Fruit fly (Drosophila melanogaster) whole organism, embryonic: ENCODE results near the gene peg.

Experiments used
- Atf6 ChIP-seq: fragments of 200-800 bp; sonication (Bioruptor generic); IDR thresholded peaks from 2 replicates; pipeline ENCODE4 v1.3.6; 2022; ENCODE audit warnings: missing biosample characterization, missing genetic modification characterization
- CG10274 ChIP-seq: fragments of 200-800 bp; sonication (Bioruptor generic); optimal IDR thresholded peaks from 3 replicates; lab custom pipeline; 2017; ENCODE audit warnings: missing biosample characterization, mild to moderate bottlenecking, missing genetic modification characterization
- CG11093 ChIP-seq: fragments of 200-800 bp; sonication (Bioruptor generic); IDR thresholded peaks from 3 replicates; pipeline ENCODE4 v1.3.6; 2022; ENCODE audit warnings: missing biosample characterization, missing genetic modification characterization
- CG13424 ChIP-seq: fragments of 200-800 bp; sonication (Bioruptor generic); optimal IDR thresholded peaks from 2 replicates; lab custom pipeline; 2019; ENCODE audit warnings: missing biosample characterization, mild to moderate bottlenecking, missing genetic modification characterization, moderate library complexity
- CG13894 ChIP-seq: fragments of 200-800 bp; sonication (Bioruptor generic); optimal IDR thresholded peaks from 3 replicates; lab custom pipeline; 2018; ENCODE audit warnings: missing biosample characterization, mild to moderate bottlenecking, missing genetic modification characterization, moderate library complexity
- CG16863 ChIP-seq: fragments of 200-800 bp; sonication (Bioruptor generic); optimal IDR thresholded peaks from 3 replicates; lab custom pipeline; 2016; ENCODE audit warnings: missing biosample characterization, missing genetic modification characterization
- CG17568 ChIP-seq: fragments of 200-800 bp; sonication (Bioruptor generic); optimal IDR thresholded peaks from 2 replicates; lab custom pipeline; 2018; ENCODE audit warnings: missing biosample characterization, mild to moderate bottlenecking, missing genetic modification characterization, moderate library complexity
- CG30020 ChIP-seq: fragments of 200-800 bp; optimal IDR thresholded peaks from 2 replicates; lab custom pipeline; 2019; ENCODE audit warnings: missing biosample characterization, mild to moderate bottlenecking, missing genetic modification characterization, moderate library complexity
- CG32532 ChIP-seq: fragments of 200-800 bp; sonication (Bioruptor generic); IDR thresholded peaks from 2 replicates; pipeline ENCODE4 v1.3.6; 2022; ENCODE audit warnings: missing biosample characterization, missing genetic modification characterization
- CG32772 ChIP-seq: fragments of 200-800 bp; sonication (Bioruptor generic); IDR thresholded peaks from 2 replicates; pipeline ENCODE4 v1.3.6; 2022; ENCODE audit warnings: missing biosample characterization, missing genetic modification characterization
- CG3281 ChIP-seq: fragments of 200-800 bp; sonication (Bioruptor generic); optimal IDR thresholded peaks from 3 replicates; lab custom pipeline; 2017; ENCODE audit warnings: missing biosample characterization, mild to moderate bottlenecking, missing genetic modification characterization
- CG3847 ChIP-seq: fragments of 200-800 bp; sonication (Bioruptor generic); IDR thresholded peaks from 2 replicates; pipeline ENCODE4 v1.3.6; 2022; ENCODE audit warnings: missing biosample characterization, missing genetic modification characterization
- CG4820 ChIP-seq: fragments of 200-800 bp; sonication (Bioruptor generic); optimal IDR thresholded peaks from 3 replicates; lab custom pipeline; 2016; ENCODE audit warnings: missing biosample characterization, missing genetic modification characterization
- CG5180 ChIP-seq: fragments of 200-800 bp; sonication (Bioruptor generic); optimal IDR thresholded peaks from 3 replicates; lab custom pipeline; 2017; ENCODE audit warnings: missing biosample characterization, missing genetic modification characterization, mild to moderate bottlenecking, moderate library complexity, missing genetic modification reagents
- CG6175 ChIP-seq: fragments of 200-800 bp; sonication (Bioruptor generic); IDR thresholded peaks from 3 replicates; pipeline ENCODE4 v1.3.6; 2022; ENCODE audit warnings: missing biosample characterization, missing genetic modification characterization
- CG7271 ChIP-seq: fragments of 200-800 bp; sonication (Bioruptor generic); optimal IDR thresholded peaks from 2 replicates; lab custom pipeline; 2018; ENCODE audit warnings: missing biosample characterization, mild to moderate bottlenecking, missing genetic modification characterization, moderate library complexity
- CG7786 ChIP-seq: fragments of 200-800 bp; sonication (Bioruptor generic); optimal IDR thresholded peaks from 2 replicates; lab custom pipeline; 2016; ENCODE audit warnings: missing biosample characterization, missing genetic modification characterization
- CG8290 ChIP-seq, 3 experiments: fragments of 200-800 bp; sonication (Bioruptor generic); optimal IDR thresholded peaks; 2 replicates each; lab custom pipeline; 2016 to 2019; ENCODE audit warnings: missing biosample characterization in 3 of 3, missing genetic modification characterization in 3 of 3, mild to moderate bottlenecking in 2 of 3, moderate library complexity in 1 of 3
- Deaf1 ChIP-seq: fragments of 200-800 bp; optimal IDR thresholded peaks from 3 replicates; lab custom pipeline; 2019; ENCODE audit warnings: missing biosample characterization, mild to moderate bottlenecking, missing genetic modification characterization, moderate library complexity
- Dref ChIP-seq: fragments of 200-800 bp; sonication (Bioruptor generic); IDR thresholded peaks from 2 replicates; pipeline ENCODE4 v1.3.6; 2022; ENCODE audit warnings: missing biosample characterization, missing genetic modification characterization
- Ets65A ChIP-seq: fragments of 200-800 bp; sonication (Bioruptor generic); peaks from one replicate; lab custom pipeline; 2016; ENCODE audit warnings: missing biosample characterization, missing genetic modification characterization
- Gsc ChIP-seq: fragments of 200-800 bp; sonication (Bioruptor generic); IDR thresholded peaks from 2 replicates; pipeline ENCODE4 v1.3.6; 2022; ENCODE audit warnings: missing biosample characterization, missing genetic modification characterization
- H15 ChIP-seq: fragments of 200-800 bp; sonication (Bioruptor generic); IDR thresholded peaks from 3 replicates; pipeline ENCODE4 v1.3.6; 2022; ENCODE audit warnings: missing biosample characterization, missing genetic modification characterization
- H2.0 ChIP-seq: fragments of 200-800 bp; sonication (Bioruptor generic); IDR thresholded peaks from 2 replicates; pipeline ENCODE4 v1.3.6; 2022; ENCODE audit warnings: missing biosample characterization, missing genetic modification characterization
- MBD-R2 ChIP-seq: fragments of 200-800 bp; sonication (Bioruptor generic); IDR thresholded peaks from 2 replicates; pipeline ENCODE4 v1.3.6; 2022; ENCODE audit warnings: missing biosample characterization, missing genetic modification characterization
- Med ChIP-seq: fragments of 200-800 bp; sonication (Bioruptor generic); peaks from one replicate; lab custom pipeline; 2016; ENCODE audit warnings: missing biosample characterization, missing genetic modification characterization, mild to moderate bottlenecking, inconsistent platforms, moderate library complexity
- NFAT ChIP-seq: fragments of 200-800 bp; sonication (Bioruptor generic); IDR thresholded peaks from 2 replicates; pipeline ENCODE4 v1.3.6; 2022; ENCODE audit warnings: missing biosample characterization, missing genetic modification characterization
- Nf-YB ChIP-seq: fragments of 200-800 bp; sonication (Bioruptor generic); optimal IDR thresholded peaks from 3 replicates; lab custom pipeline; 2019; ENCODE audit warnings: missing biosample characterization, mild to moderate bottlenecking, missing genetic modification characterization, moderate library complexity
- Poxn ChIP-seq: fragments of 200-800 bp; sonication (Bioruptor generic); IDR thresholded peaks from 2 replicates; pipeline ENCODE4 v1.3.6; 2022; ENCODE audit warnings: missing biosample characterization, missing genetic modification characterization
- Ptx1 ChIP-seq: fragments of 200-800 bp; sonication (Bioruptor generic); IDR thresholded peaks from 2 replicates; pipeline ENCODE4 v1.3.6; 2022; ENCODE audit warnings: missing biosample characterization, missing genetic modification characterization
- Xrp1 ChIP-seq: fragments of 200-800 bp; sonication (Bioruptor generic); IDR thresholded peaks from 2 replicates; pipeline ENCODE4 v1.3.6; 2022; ENCODE audit warnings: missing biosample characterization, missing genetic modification characterization
- bigmax ChIP-seq: fragments of 200-800 bp; sonication (Bioruptor generic); optimal IDR thresholded peaks from 2 replicates; lab custom pipeline; 2018; ENCODE audit warnings: missing biosample characterization, mild to moderate bottlenecking, missing genetic modification characterization
- cas ChIP-seq: fragments of 200-800 bp; sonication (Bioruptor generic); IDR thresholded peaks from 2 replicates; pipeline ENCODE4 v1.3.6; 2022; ENCODE audit warnings: missing biosample characterization, missing genetic modification characterization
- cato ChIP-seq: fragments of 200-800 bp; sonication (Bioruptor generic); optimal IDR thresholded peaks from 2 replicates; lab custom pipeline; 2016; ENCODE audit warnings: missing biosample characterization, missing genetic modification characterization, borderline replicate concordance
- caup ChIP-seq: fragments of 200-800 bp; sonication (Bioruptor generic); optimal IDR thresholded peaks from 3 replicates; lab custom pipeline; 2017; ENCODE audit warnings: missing biosample characterization, mild to moderate bottlenecking, missing genetic modification characterization, moderate library complexity; ENCODE audit not compliant: severe bottlenecking
- crc ChIP-seq: fragments of 200-800 bp; sonication (Bioruptor generic); optimal IDR thresholded peaks from 2 replicates; lab custom pipeline; 2016; ENCODE audit warnings: missing biosample characterization, missing genetic modification characterization
- danr ChIP-seq: fragments of 200-800 bp; sonication (Bioruptor generic); IDR thresholded peaks from 2 replicates; pipeline ENCODE4 v1.3.6; 2022; ENCODE audit warnings: missing biosample characterization, missing genetic modification characterization
- dpn ChIP-seq, 2 experiments: fragments of 200-800 bp; sonication (Bioruptor generic); optimal IDR thresholded peaks; 3 replicates each; lab custom pipeline; 2016; ENCODE audit warnings: missing biosample characterization in 2 of 2, missing genetic modification characterization in 2 of 2
- dysf ChIP-seq: fragments of 200-800 bp; sonication (Bioruptor generic); IDR thresholded peaks from 3 replicates; pipeline ENCODE4 v1.3.6; 2022; ENCODE audit warnings: missing biosample characterization, missing genetic modification characterization
- h ChIP-seq: fragments of >200 bp; optimal IDR thresholded peaks from 2 replicates; lab custom pipeline; 2017
- luna ChIP-seq: fragments of 200-800 bp; sonication (Bioruptor generic); optimal IDR thresholded peaks from 2 replicates; lab custom pipeline; 2016; ENCODE audit warnings: missing biosample characterization, missing genetic modification characterization
- mam ChIP-seq: fragments of 200-800 bp; sonication (Bioruptor generic); optimal IDR thresholded peaks from 3 replicates; lab custom pipeline; 2016; ENCODE audit warnings: missing biosample characterization, missing genetic modification characterization
- odd ChIP-seq: fragments of 200-800 bp; sonication (Bioruptor generic); optimal IDR thresholded peaks from 2 replicates; lab custom pipeline; 2017; ENCODE audit warnings: missing biosample characterization, mild to moderate bottlenecking, missing genetic modification characterization
- ranshi ChIP-seq: fragments of 200-800 bp; sonication (Bioruptor generic); IDR thresholded peaks from 2 replicates; pipeline ENCODE4 v1.3.6; 2022; ENCODE audit warnings: missing biosample characterization, missing genetic modification characterization
- scrt ChIP-seq: fragments of 200-800 bp; sonication (Bioruptor generic); optimal IDR thresholded peaks from 2 replicates; lab custom pipeline; 2018; ENCODE audit warnings: missing biosample characterization, mild to moderate bottlenecking, missing genetic modification characterization, moderate library complexity
- ssp ChIP-seq: fragments of 200-800 bp; sonication (Bioruptor generic); IDR thresholded peaks from 2 replicates; pipeline ENCODE4 v1.3.6; 2022; ENCODE audit warnings: missing biosample characterization, missing genetic modification characterization
- twi ChIP-seq: fragments of 200-800 bp; optimal IDR thresholded peaks from 2 replicates; lab custom pipeline; 2019; ENCODE audit warnings: missing biosample characterization, mild to moderate bottlenecking, missing genetic modification characterization, moderate library complexity
- tx ChIP-seq: fragments of 200-800 bp; sonication (Bioruptor generic); optimal IDR thresholded peaks from 2 replicates; lab custom pipeline; 2016; ENCODE audit warnings: missing biosample characterization, missing genetic modification characterization

peg gene

dm6 chr3R:20998319-20998718 lies 25.6 kb downstream of the peg start:
- no peak for TF ChIP-seq Poxn
- TF ChIP-seq CG17568, result no peak
- TF ChIP-seq Dref (GFP tag; lab: Robert Waterston, UW), result 0 out of 2 replicates have a peak, but pooled peaks have one; percentile 15
- no peak for TF ChIP-seq CG7271 (tag; lab: Kevin White, UChicago)
- TF ChIP-seq Atf6 (GFP tag; lab: Robert Waterston, UW), result no peak
- peak; percentile 51 for TF ChIP-seq scrt (GFP tag; lab: Kevin White, UChicago)
- no peak for TF ChIP-seq CG32532 (GFP tag; lab: Robert Waterston, UW)
- TF ChIP-seq CG13894, result peak; percentile 50
- TF ChIP-seq dpn (GFP tag; optimal IDR thresholded peaks at IDR 0.05; lab: Kevin White, UChicago), result no peak
- peak; percentile 53 for TF ChIP-seq Ets65A (GFP tag; lab: Kevin White, UChicago)
- no peak for TF ChIP-seq CG8290 (GFP tag; optimal IDR thresholded peaks at IDR 0.05; lab: Kevin White, UChicago)
- TF ChIP-seq CG8290 (tag; optimal IDR thresholded peaks at IDR 0.05; lab: Kevin White, UChicago), result no peak
- TF ChIP-seq, all 482 proteins: peak for 4

DNA sequence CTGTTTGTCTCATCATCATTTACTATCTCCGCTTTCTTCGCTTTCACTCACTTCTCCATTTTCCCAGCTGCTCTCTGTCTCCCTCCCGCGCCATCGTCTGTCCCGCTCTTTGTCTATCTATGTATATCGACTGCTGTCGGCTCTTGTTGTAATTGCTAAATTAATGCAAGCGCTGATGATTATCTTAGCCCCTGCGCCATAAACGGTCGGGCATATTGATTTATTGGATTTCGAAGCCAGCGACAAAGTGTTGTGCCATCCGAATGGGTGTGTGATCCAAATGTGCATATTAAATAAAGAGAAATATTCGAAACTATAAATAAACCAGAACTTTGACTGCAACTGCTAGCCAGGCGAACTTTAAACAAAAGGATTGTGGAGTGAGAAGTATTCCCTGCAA lies 33.6 kb downstream of the peg start:
- TF ChIP-seq Dref (GFP tag; lab: Robert Waterston, UW) (0 out of 2 replicates have a peak, but pooled peaks have one; percentile 5), Med (peak; percentile 17), CG10274 (GFP tag; lab: Kevin White, UChicago) (peak; percentile 85), Ets65A (GFP tag; lab: Kevin White, UChicago) (peak; percentile 65), CG5180 (GFP tag; lab: Kevin White, UChicago) (no peak)
- TF ChIP-seq, all 482 proteins: peak for 4

DNA sequence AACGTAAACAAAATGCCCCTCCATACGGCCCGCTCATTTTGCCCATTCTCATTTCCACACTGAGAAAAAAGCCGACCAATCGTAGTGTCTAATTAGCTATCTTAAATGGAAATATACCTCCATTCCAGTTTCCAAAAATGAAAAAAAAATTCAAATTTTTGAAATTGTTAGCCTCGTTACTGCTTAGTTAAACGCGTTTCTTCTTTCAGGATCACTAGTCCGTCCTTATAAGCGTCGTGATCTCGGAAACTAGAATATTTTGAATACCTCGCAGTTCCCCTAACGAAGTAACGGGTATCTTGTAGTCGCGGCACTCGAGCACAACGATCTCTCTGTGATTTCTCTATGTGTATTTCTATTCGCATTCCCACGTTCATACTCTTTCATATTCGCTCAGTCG lies 34.3 kb downstream of the peg start:
- TF ChIP-seq crc (GFP tag; lab: Kevin White, UChicago) (peak; percentile 23), CG13424 (tag; lab: Kevin White, UChicago) (peak; percentile 72), CG3281 (GFP tag; lab: Kevin White, UChicago) (peak; percentile 68), dysf (peak; percentile 77), twi (tag; lab: Kevin White, UChicago) (no peak), H2.0 (GFP tag; lab: Robert Waterston, UW) (no peak), H15 (no peak), h (lab: Kevin White, UChicago) (no peak), odd (GFP tag; lab: Kevin White, UChicago) (peak; percentile 50), mam (peak; percentile 66), cato (GFP tag; lab: Kevin White, UChicago) (no peak), Xrp1 (GFP tag; lab: Robert Waterston, UW) (peak; percentile 30; the same call in 1 of the 2 replicates), Atf6 (GFP tag; lab: Robert Waterston, UW) (peak; percentile 67; the same call in 1 of the 2 replicates), CG4820 (peak; percentile 41), tx (peak; percentile 58), danr (GFP tag; lab: Robert Waterston, UW) (0 out of 2 replicates have a peak, but pooled peaks have one; percentile 24), CG3847 (GFP tag; lab: Robert Waterston, UW) (peak; percentile 53), ranshi (GFP tag; lab: Robert Waterston, UW) (peak; percentile 50; the same call in 1 of the 2 replicates), luna (GFP tag; lab: Kevin White, UChicago) (peak; percentile 32), CG32772 (GFP tag; lab: Robert Waterston, UW) (peak; percentile 37; the same call in 1 of the 2 replicates), CG16863 (peak; percentile 23), CG30020 (no peak), MBD-R2 (no peak; the same call in 1 of the 2 replicates), Nf-YB (peak; percentile 18), Ptx1 (GFP tag; lab: Robert Waterston, UW) (peak; percentile 68), ssp (GFP tag; lab: Robert Waterston, UW) (peak; percentile 53), bigmax (GFP tag; lab: Kevin White, UChicago) (no peak), caup (GFP tag; lab: Kevin White, UChicago) (peak; percentile 7), Deaf1 (peak; percentile 5), NFAT (GFP tag; lab: Robert Waterston, UW) (0 out of 2 replicates have a peak, but pooled peaks have one; percentile 35), Gsc (0 out of 2 replicates have a peak, but pooled peaks have one; percentile 16), CG11093 (GFP tag; lab: Robert Waterston, UW) (peak; percentile 51; the same call in 1 of the 3 replicates), CG6175 (GFP tag; lab: Robert Waterston, UW) (peak; percentile 18; the same call in 1 of the 3 replicates), cas (no peak), CG7786 (peak; percentile 48)
